Worm (Caenorhabditis elegans) whole organism, late embryonic: ENCODE data around the gene Y57A10C.10.
A peak's percentile ranks its signal among the peaks of the same experiment; 100 is the strongest.

Experiments
- C38D4.7 ChIP-seq: fragments of 200-800 bp; sonication (Bioruptor generic); optimal IDR thresholded peaks from 2 replicates; lab custom pipeline; 2018; ENCODE audit warnings: mild to moderate bottlenecking, missing genetic modification characterization, moderate library complexity, missing compliant biosample characterization
- K02D7.2 ChIP-seq: sonication (generic microtip); optimal IDR thresholded peaks from 2 replicates; lab custom pipeline; 2017; ENCODE audit warnings: mild to moderate bottlenecking, missing genetic modification characterization, missing compliant biosample characterization
- K09A11.1 ChIP-seq: sonication (generic microtip); optimal IDR thresholded peaks from 2 replicates; lab custom pipeline; 2017; ENCODE audit warnings: antibody characterized with exemption, mild to moderate bottlenecking, missing genetic modification characterization, missing compliant biosample characterization; ENCODE audit not compliant: insufficient read depth
- ahr-1 ChIP-seq: sonication (generic microtip); optimal IDR thresholded peaks from 2 replicates; lab custom pipeline; 2016; ENCODE audit warnings: missing genetic modification characterization, missing compliant biosample characterization
- ama-1 ChIP-seq: fragments of 150-350 bp; optimal IDR thresholded peaks from 2 replicates; lab custom pipeline; 2014
- ceh-14 ChIP-seq: sonication (generic microtip); optimal IDR thresholded peaks from 2 replicates; lab custom pipeline; 2016; ENCODE audit warnings: missing genotype, missing genetic modification characterization, missing compliant biosample characterization
- ceh-19 ChIP-seq: fragments of 200-800 bp; sonication (Bioruptor generic); optimal IDR thresholded peaks from 2 replicates; lab custom pipeline; 2018; ENCODE audit warnings: mild to moderate bottlenecking, missing genetic modification characterization, missing compliant biosample characterization
- ceh-2 ChIP-seq: sonication (generic microtip); optimal IDR thresholded peaks from 2 replicates; lab custom pipeline; 2016; ENCODE audit warnings: missing genotype, missing genetic modification characterization, missing compliant biosample characterization
- ceh-30 ChIP-seq: fragments of 150-350 bp; optimal IDR thresholded peaks from 2 replicates; lab custom pipeline; 2014; ENCODE audit warnings: missing biosample characterization, missing genetic modification characterization
- ceh-45 ChIP-seq: fragments of 200-800 bp; sonication (Bioruptor generic); IDR thresholded peaks from 2 replicates; pipeline ENCODE4 v1.3.6; 2022; ENCODE audit warnings: missing genetic modification reagents, missing genetic modification characterization, missing compliant biosample characterization
- ceh-6 ChIP-seq: fragments of 200-800 bp; sonication (Bioruptor generic); optimal IDR thresholded peaks from 2 replicates; lab custom pipeline; 2018; ENCODE audit warnings: mild to moderate bottlenecking, missing genetic modification characterization, missing compliant biosample characterization
- che-1 ChIP-seq: sonication (generic microtip); optimal IDR thresholded peaks from 2 replicates; lab custom pipeline; 2016; ENCODE audit warnings: mild to moderate bottlenecking, missing genetic modification characterization, missing compliant biosample characterization
- dmd-4 ChIP-seq: sonication (generic microtip); optimal IDR thresholded peaks from 2 replicates; lab custom pipeline; 2016; ENCODE audit warnings: borderline replicate concordance, missing genetic modification characterization, missing compliant biosample characterization
- dve-1 ChIP-seq: sonication (generic microtip); optimal IDR thresholded peaks from 2 replicates; lab custom pipeline; 2017; ENCODE audit warnings: antibody characterized with exemption, mild to moderate bottlenecking, missing genetic modification characterization, missing compliant biosample characterization
- elt-2 ChIP-seq: sonication (generic microtip); optimal IDR thresholded peaks from 2 replicates; lab custom pipeline; 2016; ENCODE audit warnings: missing genetic modification reagents, missing genetic modification characterization, missing compliant biosample characterization
- eyg-1 ChIP-seq: sonication (generic microtip); optimal IDR thresholded peaks from 2 replicates; lab custom pipeline; 2016; ENCODE audit warnings: missing genotype, missing genetic modification characterization, missing compliant biosample characterization
- fkh-10 ChIP-seq: fragments of 150-350 bp; optimal IDR thresholded peaks from 2 replicates; lab custom pipeline; 2014; ENCODE audit warnings: missing biosample characterization, missing genetic modification reagents, missing genetic modification characterization
- hlh-30 ChIP-seq: sonication (generic microtip); optimal IDR thresholded peaks from 2 replicates; lab custom pipeline; 2017; ENCODE audit warnings: antibody characterized with exemption, missing genetic modification characterization, missing compliant biosample characterization; ENCODE audit not compliant: insufficient read depth
- hlh-8 ChIP-seq: sonication (generic microtip); optimal IDR thresholded peaks from 2 replicates; lab custom pipeline; 2016; ENCODE audit warnings: missing genotype, missing genetic modification characterization, missing compliant biosample characterization
- lim-6 ChIP-seq: sonication (generic microtip); optimal IDR thresholded peaks from 2 replicates; lab custom pipeline; 2016; ENCODE audit warnings: missing genetic modification characterization, missing compliant biosample characterization
- madf-2 ChIP-seq: sonication (generic microtip); optimal IDR thresholded peaks from 2 replicates; lab custom pipeline; 2017; ENCODE audit warnings: missing genetic modification characterization, missing compliant biosample characterization
- nhr-11 ChIP-seq: fragments of 150-350 bp; optimal IDR thresholded peaks from 2 replicates; lab custom pipeline; 2014; ENCODE audit warnings: missing biosample characterization, missing genetic modification characterization
- nhr-232 ChIP-seq: sonication (generic microtip); optimal IDR thresholded peaks from 2 replicates; lab custom pipeline; 2016; ENCODE audit warnings: missing genetic modification characterization, missing compliant biosample characterization
- npax-4 ChIP-seq: sonication (generic microtip); optimal IDR thresholded peaks from 2 replicates; lab custom pipeline; 2016; ENCODE audit warnings: missing genetic modification characterization, missing compliant biosample characterization
- odd-2 ChIP-seq: sonication (generic microtip); optimal IDR thresholded peaks from 2 replicates; lab custom pipeline; 2017; ENCODE audit warnings: antibody characterized with exemption, mild to moderate bottlenecking, missing genetic modification characterization, missing compliant biosample characterization
- pqm-1 ChIP-seq: sonication (generic microtip); optimal IDR thresholded peaks from 2 replicates; lab custom pipeline; 2016; ENCODE audit warnings: missing genetic modification characterization, missing compliant biosample characterization
- pros-1 ChIP-seq: fragments of 150-350 bp; optimal IDR thresholded peaks from 2 replicates; lab custom pipeline; 2014; ENCODE audit warnings: missing biosample characterization, missing genetic modification reagents, missing genetic modification characterization
- sdc-2 ChIP-seq: sonication (generic microtip); optimal IDR thresholded peaks from 2 replicates; lab custom pipeline; 2016; ENCODE audit warnings: missing genotype, missing genetic modification characterization, missing compliant biosample characterization
- sox-4 ChIP-seq: sonication (generic microtip); optimal IDR thresholded peaks from 2 replicates; lab custom pipeline; 2017; ENCODE audit warnings: mild to moderate bottlenecking, missing genetic modification characterization, inconsistent platforms, missing compliant biosample characterization
- syd-9 ChIP-seq: sonication (generic microtip); optimal IDR thresholded peaks from 2 replicates; lab custom pipeline; 2016; ENCODE audit warnings: mild to moderate bottlenecking, missing genetic modification characterization, moderate library complexity, missing compliant biosample characterization
- tbx-2 ChIP-seq: sonication (generic microtip); optimal IDR thresholded peaks from 2 replicates; lab custom pipeline; 2016; ENCODE audit warnings: missing genetic modification characterization, missing compliant biosample characterization
- tbx-7 ChIP-seq: sonication (generic microtip); optimal IDR thresholded peaks from 2 replicates; lab custom pipeline; 2016; ENCODE audit warnings: missing genotype, missing genetic modification characterization, missing compliant biosample characterization
- zip-5 ChIP-seq: sonication (generic microtip); optimal IDR thresholded peaks from 2 replicates; lab custom pipeline; 2016; ENCODE audit warnings: missing genetic modification characterization, missing compliant biosample characterization

The Y57A10C.10 gene

DNA sequence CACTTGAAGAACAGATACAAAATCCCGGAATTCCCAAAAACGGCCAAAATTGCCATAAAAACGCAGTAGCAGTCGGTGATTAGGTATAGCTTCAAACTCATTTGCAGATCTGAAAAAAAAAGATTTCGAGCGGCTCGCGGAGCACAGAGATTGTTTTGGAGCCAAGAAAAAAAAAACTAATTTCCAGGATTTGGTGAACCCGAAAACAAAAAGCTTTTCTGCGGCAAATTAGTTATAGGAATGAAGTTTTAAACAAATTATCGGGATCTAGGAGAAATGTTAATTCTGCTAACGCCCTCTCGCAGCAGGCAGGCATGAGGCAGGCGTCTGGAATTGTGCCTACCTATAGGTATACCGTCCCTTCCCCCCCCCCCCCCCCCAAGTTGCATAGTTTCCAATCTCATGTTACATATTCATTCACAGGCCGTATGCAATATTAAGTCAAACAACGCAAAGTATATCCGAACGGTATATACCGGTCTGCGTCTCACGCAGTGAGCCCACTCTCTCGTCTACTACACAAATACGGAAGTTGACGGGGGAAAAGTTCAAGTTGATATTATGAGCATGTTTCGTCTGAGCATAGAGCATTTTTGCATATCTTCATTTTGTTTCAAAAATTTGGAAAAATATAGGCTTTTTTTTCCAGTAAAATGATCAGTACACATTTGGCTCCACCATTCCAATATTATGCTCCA is 3.8 kb upstream of the Y57A10C.10 start, which contains the start of the genes W05H5.1 and pitr-6:
Gene W05H5.1 (minus strand): TSS at position 101 of the 698 bp plus-strand sequence.
Gene pitr-6 (plus strand): TSS at position 648 of the 698 bp plus-strand sequence.
- TF ChIP-seq ceh-2 (tag; lab: Kevin White, UChicago) (no peak), pros-1 (tag; lab: Kevin White, UChicago) (no peak), tbx-7 (no peak), ceh-19 (GFP tag; lab: Kevin White, UChicago) (no peak), fkh-10 (GFP tag; lab: Kevin White, UChicago) (no peak), npax-4 (tag; lab: Kevin White, UChicago) (no peak), tbx-2 (tag; lab: Kevin White, UChicago) (no peak), pqm-1 (tag; lab: Kevin White, UChicago) (no peak), ama-1 (no peak), zip-5 (tag; lab: Kevin White, UChicago) (no peak), lim-6 (no peak), ceh-45 (GFP tag; lab: Robert Waterston, UW) (no peak), C38D4.7 (GFP tag; lab: Kevin White, UChicago) (no peak), ceh-14 (tag; lab: Kevin White, UChicago) (no peak), dmd-4 (tag; lab: Kevin White, UChicago) (no peak), nhr-11 (tag; lab: Kevin White, UChicago) (no peak)

DNA sequence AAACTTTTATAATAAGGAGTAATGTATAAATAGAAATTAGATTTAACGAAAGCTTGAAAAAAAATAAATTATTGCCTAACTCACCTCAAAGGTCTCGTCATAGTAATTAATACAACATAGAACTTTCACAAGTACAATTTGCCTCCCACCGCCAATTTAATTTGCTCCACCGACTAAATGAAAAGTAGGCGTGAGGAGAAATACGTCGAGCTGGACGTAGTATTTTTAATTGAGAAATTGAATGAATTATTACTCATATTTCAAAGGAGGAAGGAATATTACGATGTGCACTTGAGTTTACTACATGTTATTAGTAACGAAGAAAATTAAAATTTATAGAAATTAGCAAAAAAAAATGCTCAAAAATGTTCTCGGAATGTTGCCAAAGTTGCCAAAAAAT is 2.6 kb downstream of the Y57A10C.10 start, which contains the start of gene Y57A10C.9:
Gene Y57A10C.9 (minus strand): TSS at position 101 of the 400 bp plus-strand sequence.
- no peak for TF ChIP-seq odd-2
- TF ChIP-seq ceh-14 (tag; lab: Kevin White, UChicago): peak; percentile 39

DNA sequence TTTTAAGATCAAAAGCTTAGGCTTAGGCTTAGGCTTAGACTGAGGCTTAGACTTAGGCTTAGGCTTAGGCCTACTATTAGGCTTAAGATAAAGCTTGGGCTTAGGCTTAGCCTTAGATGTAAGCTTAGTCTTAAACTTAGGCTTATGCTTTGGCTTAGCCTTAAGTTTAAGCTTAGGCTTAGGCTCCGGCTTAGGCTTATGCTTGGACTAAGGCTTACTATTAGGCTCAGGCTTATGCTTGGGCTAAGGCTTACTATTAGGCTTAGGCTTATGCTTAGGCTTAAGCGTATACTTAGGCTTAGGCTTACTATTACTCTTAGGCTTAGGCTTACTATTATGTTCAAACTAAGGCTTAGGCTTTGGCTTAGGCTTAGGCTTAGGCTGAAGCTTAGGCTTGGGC is 4.3 kb downstream of the Y57A10C.10 start:
- no peak for TF ChIP-seq K09A11.1
- peak; percentile 70 for TF ChIP-seq dve-1 (tag; lab: Kevin White, UChicago)

DNA sequence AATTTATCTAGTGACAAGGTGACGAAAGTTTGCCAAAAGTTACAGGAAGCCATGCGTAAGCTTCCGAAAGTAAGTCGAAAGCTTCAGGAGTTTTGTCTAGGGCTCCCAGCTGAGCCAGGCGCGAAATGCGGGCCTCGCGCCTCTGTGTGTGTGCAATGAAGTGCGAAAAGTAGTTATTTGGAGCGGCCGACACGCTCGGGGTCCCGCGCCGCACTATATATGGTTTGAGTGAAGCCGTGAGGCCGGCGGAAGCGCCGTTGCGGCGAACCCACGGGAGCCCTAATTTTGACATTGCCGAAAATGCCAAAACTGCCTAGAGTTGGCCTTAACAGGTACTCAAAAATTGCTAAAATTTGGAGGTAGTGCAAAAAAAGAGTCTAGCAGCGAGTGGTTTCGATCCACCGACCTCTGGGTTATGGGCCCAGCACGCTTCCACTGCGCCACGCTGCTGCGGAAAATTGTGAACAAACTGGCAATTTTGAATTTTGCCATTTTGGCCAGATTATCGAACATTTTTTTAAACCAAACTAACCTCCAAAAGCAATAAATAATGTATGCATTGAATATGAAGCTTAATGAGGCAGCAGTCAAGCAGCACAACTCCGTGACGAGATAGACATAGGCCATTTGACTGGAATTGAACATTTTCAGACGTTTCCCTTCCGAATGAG is 5.7 kb downstream of the Y57A10C.10 start:
- TF ChIP-seq syd-9 (tag; lab: Kevin White, UChicago) (no peak), zip-5 (tag; lab: Kevin White, UChicago) (no peak), sox-4 (tag; lab: Kevin White, UChicago) (no peak), ahr-1 (tag; lab: Kevin White, UChicago) (no peak), hlh-30 (tag; lab: Kevin White, UChicago) (no peak), nhr-232 (tag; lab: Kevin White, UChicago) (no peak), hlh-8 (tag; lab: Kevin White, UChicago) (no peak), che-1 (tag; lab: Kevin White, UChicago) (no peak), nhr-11 (tag; lab: Kevin White, UChicago) (no peak), tbx-2 (tag; lab: Kevin White, UChicago) (no peak), pros-1 (tag; lab: Kevin White, UChicago) (no peak), sdc-2 (tag; lab: Kevin White, UChicago) (no peak), ceh-6 (no peak), elt-2 (tag; lab: Kevin White, UChicago) (no peak), madf-2 (tag; lab: Kevin White, UChicago) (no peak), ceh-30 (no peak), eyg-1 (tag; lab: Kevin White, UChicago) (no peak), K02D7.2 (no peak)
